Worm (Caenorhabditis elegans): Measurements from ENCODE around the gene F17E9.18.

ce11 chrIV:8301925-8302324, 45.0 kb downstream of the F17E9.18 start:
- TF ChIP-seq nfya-1 (tag; optimal IDR thresholded peaks at IDR 0.05; ENCODE audit: borderline replicate concordance, insufficient read depth) (no peak), let-526 (GFP tag; IDR thresholded peaks at IDR 0.05) (no peak), C17E4.6 (GFP tag; IDR thresholded peaks at IDR 0.05) (no peak), aptf-3 (GFP tag; IDR thresholded peaks at IDR 0.05) (no peak), hrde-1 (tag; optimal IDR thresholded peaks at IDR 0.05; ENCODE audit: borderline replicate concordance) (no peak), ztf-22 (GFP tag; optimal IDR thresholded peaks at IDR 0.05) (no peak), ama-1 (optimal IDR thresholded peaks at IDR 0.05) (no peak), ama-1 (GFP tag; optimal IDR thresholded peaks at IDR 0.05) (no peak), K11D2.4 (GFP tag; IDR thresholded peaks at IDR 0.05) (no peak)

Data from whole organism, young adult.